Worm (Caenorhabditis elegans): ENCODE data around the gene str-67.

DNA sequence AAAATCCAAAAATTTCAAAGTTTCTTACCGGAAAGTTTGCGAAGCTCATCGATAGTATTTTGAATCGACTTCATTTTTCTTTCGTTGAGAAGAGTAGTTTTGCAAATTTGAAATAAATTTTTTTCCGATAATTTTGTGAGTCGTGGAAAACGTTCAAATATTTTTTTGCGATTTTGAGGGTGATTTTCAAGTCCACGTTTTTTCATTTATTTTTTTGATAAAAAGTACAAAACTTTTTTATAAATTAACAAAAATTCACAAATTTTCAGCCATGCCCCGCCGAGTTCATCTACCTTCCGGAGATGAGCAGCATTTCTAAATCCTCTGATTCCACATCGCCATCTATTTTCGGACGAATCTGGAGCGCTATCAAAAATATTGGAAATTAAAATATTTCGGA is 3.1 kb upstream of the str-67 start, which contains the start of gene K10C9.7:
- TF ChIP-seq hsf-1 (GFP tag; IDR thresholded peaks at IDR 0.05) (no peak), atf-7 (tag; optimal IDR thresholded peaks at IDR 0.05) (no peak), him-1 (tag; optimal IDR thresholded peaks at IDR 0.05) (no peak)
